Worm (Caenorhabditis elegans): ENCODE measurements around the gene fbxa-150.

DNA sequence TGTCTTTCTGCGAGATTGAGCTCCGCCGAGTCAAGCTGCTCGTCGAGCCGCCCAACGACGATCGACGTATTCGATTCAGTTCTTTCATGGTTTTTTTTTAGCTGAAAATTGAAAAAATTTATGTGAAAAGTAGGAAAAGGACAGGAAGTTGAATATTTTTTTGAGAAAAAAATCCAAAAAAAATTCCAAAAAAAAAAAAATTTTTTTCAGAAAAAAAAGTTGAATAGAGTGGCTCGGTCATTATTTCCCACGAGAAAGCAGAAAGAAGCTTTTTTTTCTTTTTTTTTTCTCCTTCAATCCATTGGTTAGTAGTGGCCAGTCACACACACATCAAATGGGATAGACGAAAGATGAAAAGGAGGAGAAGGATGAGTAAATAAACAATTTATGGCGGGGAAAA lies 37.1 kb upstream of the fbxa-150 start, which contains the start of gene dhcr-7:
- TF ChIP-seq med-1 (GFP tag; optimal IDR thresholded peaks at IDR 0.05; ENCODE audit: insufficient read depth): no peak
- no peak for TF ChIP-seq klf-2 (GFP tag; conservative IDR thresholded peaks at IDR 0.05)
- TF ChIP-seq T22C8.4 (GFP tag; IDR thresholded peaks at IDR 0.05): no peak
- no peak for TF ChIP-seq cog-1 (tag; optimal IDR thresholded peaks at IDR 0.05)
- no peak for TF ChIP-seq tab-1 (GFP tag; IDR thresholded peaks at IDR 0.05)
- TF ChIP-seq flt-1 (GFP tag; IDR thresholded peaks at IDR 0.05): no peak
- no peak for TF ChIP-seq ztf-29 (GFP tag; IDR thresholded peaks at IDR 0.05)
- no peak for TF ChIP-seq ztf-23 (GFP tag; IDR thresholded peaks at IDR 0.05)
- TF ChIP-seq ref-1 (GFP tag; conservative IDR thresholded peaks at IDR 0.05): no peak
